Fruit fly (Drosophila melanogaster) whole organism, pupa: ENCODE measurements around the gene ppk16.

Source experiments
- CG13204 ChIP-seq: fragments of 200-800 bp; sonication (Bioruptor generic); optimal IDR thresholded peaks from 2 replicates; lab custom pipeline; 2018; ENCODE audit warnings: missing biosample characterization, mild to moderate bottlenecking, missing genetic modification characterization, moderate library complexity
- CG32121 ChIP-seq: fragments of 200-800 bp; sonication (Bioruptor generic); IDR thresholded peaks from 2 replicates; pipeline ENCODE4 v1.3.6; 2022; ENCODE audit warnings: missing biosample characterization, missing genetic modification characterization
- EcR ChIP-seq: fragments of 200-800 bp; sonication (Bioruptor generic); optimal IDR thresholded peaks from 3 replicates; lab custom pipeline; 2019; ENCODE audit warnings: missing biosample characterization, missing genetic modification characterization, mild to moderate bottlenecking, moderate library complexity, missing genetic modification reagents

DNA sequence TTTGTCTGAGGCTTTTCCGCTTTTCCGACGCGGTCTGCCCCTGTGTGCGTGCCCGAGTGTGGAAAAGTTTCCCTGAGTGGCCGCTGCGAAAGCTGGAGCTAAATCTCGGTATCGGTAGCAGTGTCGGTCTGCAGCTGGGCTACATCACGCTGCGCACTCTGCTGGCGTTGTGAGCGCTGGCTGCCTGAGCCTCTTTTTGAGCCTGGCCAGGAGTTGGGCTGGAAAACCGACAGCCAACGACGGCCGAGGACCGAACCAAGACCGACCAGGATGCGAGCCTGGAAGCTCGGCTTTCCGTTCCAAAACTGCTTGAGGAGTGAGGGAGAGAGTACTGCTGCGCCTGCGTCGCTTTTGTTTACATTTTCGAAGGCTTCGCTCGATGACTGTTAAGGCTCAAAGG is 31.0 kb downstream of the ppk16 start:
- TF ChIP-seq CG32121 (no peak), EcR (GFP tag; lab: Kevin White, UChicago) (no peak), CG13204 (no peak)
